Fruit fly (Drosophila melanogaster) whole organism, prepupa: Measurements from ENCODE around the gene Asciz.

Source experiments
- Blimp-1 ChIP-seq: fragments of 200-800 bp; sonication (Bioruptor generic); optimal IDR thresholded peaks from 3 replicates; lab custom pipeline; 2017; ENCODE audit warnings: missing biosample characterization, missing genetic modification characterization, mild to moderate bottlenecking, moderate library complexity, missing genetic modification reagents
- CG10631 ChIP-seq: fragments of 200-800 bp; sonication (Bioruptor generic); optimal IDR thresholded peaks from 2 replicates; lab custom pipeline; 2016; ENCODE audit warnings: missing biosample characterization, missing genetic modification characterization
- CG10669 ChIP-seq: fragments of 200-800 bp; sonication (Bioruptor generic); optimal IDR thresholded peaks from 3 replicates; lab custom pipeline; 2018; ENCODE audit warnings: missing biosample characterization, mild to moderate bottlenecking, missing genetic modification characterization, moderate library complexity
- CG11294 ChIP-seq: fragments of 200-800 bp; sonication (Bioruptor generic); IDR thresholded peaks from 2 replicates; pipeline ENCODE4 v1.3.6; 2022; ENCODE audit warnings: missing biosample characterization, missing genetic modification characterization
- CG3032 ChIP-seq: fragments of 200-800 bp; optimal IDR thresholded peaks from 2 replicates; lab custom pipeline; 2019; ENCODE audit warnings: missing biosample characterization, mild to moderate bottlenecking, missing genetic modification characterization, moderate library complexity
- CG31627 ChIP-seq: fragments of 200-800 bp; sonication (Bioruptor generic); optimal IDR thresholded peaks from 3 replicates; lab custom pipeline; 2016; ENCODE audit warnings: missing biosample characterization, missing genetic modification characterization
- CG34406 ChIP-seq: fragments of 200-800 bp; sonication (Bioruptor generic); optimal IDR thresholded peaks from 3 replicates; lab custom pipeline; 2016; ENCODE audit warnings: missing biosample characterization, missing genetic modification characterization
- CG6163 ChIP-seq: fragments of 200-800 bp; sonication (Bioruptor generic); IDR thresholded peaks from 3 replicates; pipeline ENCODE4 v1.3.6; 2022; ENCODE audit warnings: missing biosample characterization, missing genetic modification characterization
- CG6276 ChIP-seq: fragments of 200-800 bp; sonication (Bioruptor generic); optimal IDR thresholded peaks from 2 replicates; lab custom pipeline; 2017; ENCODE audit warnings: missing biosample characterization, mild to moderate bottlenecking, missing genetic modification characterization
- CG6792 ChIP-seq: fragments of 200-800 bp; sonication (Bioruptor generic); optimal IDR thresholded peaks from 3 replicates; lab custom pipeline; 2016; ENCODE audit warnings: missing biosample characterization, missing genetic modification characterization
- CG6854 ChIP-seq: fragments of 200-800 bp; sonication (Bioruptor generic); optimal IDR thresholded peaks from 2 replicates; lab custom pipeline; 2017; ENCODE audit warnings: missing biosample characterization, mild to moderate bottlenecking, missing genetic modification characterization
- CG7368 ChIP-seq: fragments of 200-800 bp; sonication (Bioruptor generic); optimal IDR thresholded peaks from 3 replicates; lab custom pipeline; 2016; ENCODE audit warnings: missing biosample characterization, missing genetic modification characterization
- CG8119 ChIP-seq: fragments of 200-800 bp; sonication (Bioruptor generic); IDR thresholded peaks from 3 replicates; pipeline ENCODE4 v1.3.6; 2022; ENCODE audit warnings: missing biosample characterization, missing genetic modification characterization
- CG8319 ChIP-seq: fragments of 200-800 bp; sonication (Bioruptor generic); optimal IDR thresholded peaks from 3 replicates; lab custom pipeline; 2016; ENCODE audit warnings: missing biosample characterization, missing genetic modification characterization
- CG8632 ChIP-seq: fragments of 200-800 bp; sonication (Bioruptor generic); optimal IDR thresholded peaks from 3 replicates; lab custom pipeline; 2016; ENCODE audit warnings: missing biosample characterization, missing genetic modification characterization
- CG9139 ChIP-seq: fragments of 200-800 bp; sonication (Bioruptor generic); optimal IDR thresholded peaks from 3 replicates; lab custom pipeline; 2017; ENCODE audit warnings: missing biosample characterization, mild to moderate bottlenecking, missing genetic modification characterization
- Eip78C ChIP-seq: fragments of 200-800 bp; sonication (Bioruptor generic); peaks from one replicate; lab custom pipeline; 2016; ENCODE audit warnings: missing biosample characterization, missing genetic modification characterization
- Ets96B ChIP-seq: fragments of 200-800 bp; optimal IDR thresholded peaks from 2 replicates; lab custom pipeline; 2019; ENCODE audit warnings: missing biosample characterization, mild to moderate bottlenecking, missing genetic modification characterization, moderate library complexity
- Gug ChIP-seq: fragments of 200-800 bp; sonication (Bioruptor generic); IDR thresholded peaks from 2 replicates; pipeline ENCODE4 v1.3.6; 2022; ENCODE audit warnings: missing biosample characterization, missing genetic modification characterization
- Hr39 ChIP-seq: fragments of 200-800 bp; sonication (Bioruptor generic); optimal IDR thresholded peaks from 2 replicates; lab custom pipeline; 2016; ENCODE audit warnings: missing biosample characterization, missing genetic modification characterization
- Lpt ChIP-seq: fragments of 200-800 bp; sonication (Bioruptor generic); optimal IDR thresholded peaks from 3 replicates; lab custom pipeline; 2016; ENCODE audit warnings: missing biosample characterization, missing genetic modification characterization
- Smox ChIP-seq: fragments of 200-800 bp; sonication (Bioruptor generic); optimal IDR thresholded peaks from 3 replicates; lab custom pipeline; 2016; ENCODE audit warnings: missing biosample characterization, missing genetic modification characterization
- Sox102F ChIP-seq: fragments of 200-800 bp; sonication (Bioruptor generic); optimal IDR thresholded peaks from 2 replicates; lab custom pipeline; 2016; ENCODE audit warnings: missing biosample characterization, mild to moderate bottlenecking, missing genetic modification characterization
- Sox14 ChIP-seq: fragments of 200-800 bp; sonication (Bioruptor generic); optimal IDR thresholded peaks from 3 replicates; lab custom pipeline; 2016; ENCODE audit warnings: missing biosample characterization, missing genetic modification characterization
- Sox15 ChIP-seq: fragments of 200-800 bp; sonication (Bioruptor generic); optimal IDR thresholded peaks from 3 replicates; lab custom pipeline; 2016; ENCODE audit warnings: missing biosample characterization, missing genetic modification characterization
- achi ChIP-seq: fragments of 200-800 bp; sonication (Bioruptor generic); optimal IDR thresholded peaks from 3 replicates; lab custom pipeline; 2016; ENCODE audit warnings: missing biosample characterization, missing genetic modification characterization
- acj6 ChIP-seq: fragments of 200-800 bp; sonication (Bioruptor generic); optimal IDR thresholded peaks from 3 replicates; lab custom pipeline; 2016; ENCODE audit warnings: missing biosample characterization, missing genetic modification characterization
- cyc ChIP-seq: fragments of 200-800 bp; sonication (Bioruptor generic); optimal IDR thresholded peaks from 3 replicates; lab custom pipeline; 2016; ENCODE audit warnings: missing biosample characterization, missing genetic modification characterization
- dac ChIP-seq: fragments of 200-800 bp; sonication (Bioruptor generic); optimal IDR thresholded peaks from 2 replicates; lab custom pipeline; 2017; ENCODE audit warnings: missing biosample characterization, mild to moderate bottlenecking, missing genetic modification characterization
- dsx ChIP-seq: fragments of 200-800 bp; optimal IDR thresholded peaks from 3 replicates; lab custom pipeline; 2019; ENCODE audit warnings: missing biosample characterization, mild to moderate bottlenecking, missing genetic modification characterization, moderate library complexity; ENCODE audit not compliant: poor library complexity, severe bottlenecking
- esn ChIP-seq: fragments of 200-800 bp; sonication (Bioruptor generic); optimal IDR thresholded peaks from 2 replicates; lab custom pipeline; 2016; ENCODE audit warnings: missing biosample characterization, mild to moderate bottlenecking, missing genetic modification characterization, moderate library complexity
- fd59A ChIP-seq: fragments of 200-800 bp; sonication (Bioruptor generic); optimal IDR thresholded peaks from 2 replicates; lab custom pipeline; 2017; ENCODE audit warnings: missing biosample characterization, mild to moderate bottlenecking, missing genetic modification characterization, missing genetic modification reagents
- fd85E ChIP-seq: fragments of 200-800 bp; sonication (Bioruptor generic); optimal IDR thresholded peaks from 3 replicates; lab custom pipeline; 2016; ENCODE audit warnings: missing biosample characterization, missing genetic modification characterization
- lz ChIP-seq: fragments of 200-800 bp; sonication (Bioruptor generic); optimal IDR thresholded peaks from 3 replicates; lab custom pipeline; 2016; ENCODE audit warnings: missing biosample characterization, missing genetic modification characterization
- net ChIP-seq: fragments of 200-800 bp; sonication (Bioruptor generic); optimal IDR thresholded peaks from 3 replicates; lab custom pipeline; 2016; ENCODE audit warnings: missing biosample characterization, missing genetic modification characterization
- pdm3 ChIP-seq: fragments of 200-800 bp; sonication (Bioruptor generic); optimal IDR thresholded peaks from 3 replicates; lab custom pipeline; 2016; ENCODE audit warnings: missing biosample characterization, missing genetic modification characterization
- salr ChIP-seq, 2 experiments: fragments of 200-800 bp; sonication (Bioruptor generic); optimal IDR thresholded peaks; 3 replicates each; lab custom pipeline; 2016 to 2018; ENCODE audit warnings: missing biosample characterization in 2 of 2, missing genetic modification characterization in 2 of 2, mild to moderate bottlenecking in 1 of 2
- ss ChIP-seq, 2 experiments: fragments of 200-800 bp; sonication (Bioruptor generic); optimal IDR thresholded peaks; 2 replicates in 1 of 2; 3 replicates in 1 of 2; lab custom pipeline; 2017 to 2018; ENCODE audit warnings: mild to moderate bottlenecking in 2 of 2, missing biosample characterization in 2 of 2, missing genetic modification characterization in 2 of 2, moderate library complexity in 1 of 2
- topi ChIP-seq: fragments of 200-800 bp; sonication (Bioruptor generic); optimal IDR thresholded peaks from 3 replicates; lab custom pipeline; 2016; ENCODE audit warnings: missing biosample characterization, missing genetic modification characterization
- vri ChIP-seq: fragments of 200-800 bp; sonication (Bioruptor generic); optimal IDR thresholded peaks from 3 replicates; lab custom pipeline; 2016; ENCODE audit warnings: missing biosample characterization, mild to moderate bottlenecking, missing genetic modification characterization

The Asciz gene

DNA sequence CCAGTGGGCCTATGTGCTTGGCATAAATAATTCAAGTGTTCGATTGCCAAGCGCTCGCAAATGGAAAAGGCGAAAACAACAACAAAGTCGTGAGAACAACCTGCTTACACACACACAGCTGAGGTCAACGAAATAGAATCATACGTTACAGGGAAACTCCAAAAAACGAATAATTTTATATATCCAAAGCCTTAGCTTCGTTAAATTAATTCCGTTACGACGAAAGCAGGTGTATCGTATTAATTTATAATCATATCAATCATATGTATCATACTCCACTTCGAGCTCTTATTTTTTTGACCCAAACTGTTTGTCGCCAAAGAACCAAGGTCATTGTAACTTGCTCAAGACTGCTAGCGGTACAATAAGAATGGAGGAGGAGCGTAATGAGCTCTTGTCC is 13.4 kb upstream of the Asciz start (continued):
- peak; percentile 89 for TF ChIP-seq acj6 (GFP tag; lab: Kevin White, UChicago)
- no peak for TF ChIP-seq Sox102F
- TF ChIP-seq CG6276: no peak
- peak; percentile 76 for TF ChIP-seq Blimp-1 (GFP tag; lab: Kevin White, UChicago)
- TF ChIP-seq Lpt (GFP tag; lab: Kevin White, UChicago): peak; percentile 76
- TF ChIP-seq CG9139 (GFP tag; lab: Kevin White, UChicago): peak; percentile 86
- TF ChIP-seq CG6792: peak; percentile 93
- TF ChIP-seq CG34406: peak; percentile 89
- peak; percentile 94 for TF ChIP-seq topi
- TF ChIP-seq Smox: no peak
- TF ChIP-seq esn: peak; percentile 94
- peak in 1 of 2 experiments; percentile 89 for TF ChIP-seq ss (GFP tag; optimal IDR thresholded peaks at IDR 0.05; lab: Kevin White, UChicago)
- TF ChIP-seq cyc (GFP tag; lab: Kevin White, UChicago): peak; percentile 93

DNA sequence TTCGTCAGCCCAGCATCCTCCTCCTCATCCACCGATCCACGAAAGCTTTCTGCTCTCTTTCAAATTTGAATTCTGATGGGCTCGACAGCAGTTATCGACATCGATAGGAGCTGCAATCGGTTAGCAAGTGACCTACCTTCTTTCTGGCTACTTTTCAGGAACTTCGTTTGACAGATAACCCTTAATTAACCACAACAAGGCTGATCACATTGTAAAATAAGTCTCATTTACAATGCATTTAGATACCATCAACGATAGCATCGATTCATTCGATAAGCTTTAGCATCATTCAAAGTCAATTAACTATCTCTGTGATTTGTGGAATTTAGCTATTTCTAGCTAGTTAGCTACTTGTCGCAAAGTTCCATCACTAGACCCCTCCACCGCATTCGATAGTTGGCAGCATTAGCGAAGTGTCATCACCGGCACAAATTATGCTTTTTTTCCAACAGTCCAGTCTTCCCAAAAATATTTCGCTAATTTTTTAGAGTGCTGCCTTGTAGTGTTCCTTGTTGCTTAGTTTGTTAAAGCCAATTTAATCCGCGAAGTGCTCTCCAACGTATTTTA is 12.6 kb upstream of the Asciz start, which contains the start of the genes MnM and Girdin:
Gene MnM (minus strand): TSS at position 51 of the 567 bp plus-strand sequence.
Gene Girdin (plus strand): TSS at position 401 of the 567 bp plus-strand sequence.
- TF ChIP-seq CG8319 (GFP tag; lab: Kevin White, UChicago): no peak
- TF ChIP-seq Smox: peak; percentile 59
- TF ChIP-seq net: no peak
- peak; percentile 11 for TF ChIP-seq CG34406
- TF ChIP-seq dsx (GFP tag; lab: Kevin White, UChicago): no peak
- TF ChIP-seq Hr39 (GFP tag; lab: Kevin White, UChicago): peak; percentile 81
- no peak for TF ChIP-seq CG7368 (GFP tag; lab: Kevin White, UChicago)
- TF ChIP-seq CG10669 (GFP tag; lab: Kevin White, UChicago): no peak
- peak; percentile 44 for TF ChIP-seq CG3032 (tag; lab: Kevin White, UChicago)
- TF ChIP-seq Sox15 (GFP tag; lab: Kevin White, UChicago): peak; percentile 38
- TF ChIP-seq fd59A (GFP tag; lab: Kevin White, UChicago): peak; percentile 6
- peak; percentile 19 for TF ChIP-seq Lpt (GFP tag; lab: Kevin White, UChicago)
- peak; percentile 28; the same call in 1 of the 2 replicates for TF ChIP-seq Gug (GFP tag; lab: Robert Waterston, UW)
- peak; percentile 76 for TF ChIP-seq esn
- no peak for TF ChIP-seq Ets96B (tag; lab: Kevin White, UChicago)
- TF ChIP-seq CG6163 (GFP tag; lab: Robert Waterston, UW): peak; percentile 29; the same call in 1 of the 3 replicates
- no peak for TF ChIP-seq dac (GFP tag; lab: Kevin White, UChicago)
- peak; percentile 79 for TF ChIP-seq CG31627 (GFP tag; lab: Kevin White, UChicago)
- TF ChIP-seq pdm3 (GFP tag; lab: Kevin White, UChicago): no peak
- TF ChIP-seq achi (GFP tag; lab: Kevin White, UChicago): no peak
- peak; percentile 84 for TF ChIP-seq lz (GFP tag; lab: Kevin White, UChicago)
- no peak for TF ChIP-seq vri
- TF ChIP-seq CG11294 (GFP tag; lab: Robert Waterston, UW): no peak
- TF ChIP-seq cyc (GFP tag; lab: Kevin White, UChicago): peak; percentile 57

DNA sequence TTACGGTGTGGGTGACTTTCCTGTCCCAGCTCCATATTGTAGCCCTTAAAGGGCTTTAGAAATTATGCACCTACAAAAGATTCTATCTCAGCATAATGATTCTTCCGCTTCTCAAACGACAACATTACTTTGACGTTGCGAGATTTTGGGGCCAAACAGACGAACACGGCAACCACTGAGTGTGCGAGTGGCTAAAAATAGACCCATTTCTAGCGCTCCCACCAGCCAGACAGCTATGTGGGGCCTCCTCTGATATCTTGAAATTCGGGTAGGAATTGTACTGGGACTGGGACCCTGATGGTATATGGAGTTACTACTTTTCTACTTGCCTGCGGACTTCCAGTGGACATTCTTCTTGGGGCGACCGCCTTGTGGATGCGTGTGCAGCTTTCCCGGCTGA is 11.8 kb upstream of the Asciz start:
- no peak for TF ChIP-seq topi
- no peak for TF ChIP-seq CG10631 (GFP tag; lab: Kevin White, UChicago)
- no peak for TF ChIP-seq pdm3 (GFP tag; lab: Kevin White, UChicago)
- no peak for TF ChIP-seq CG11294 (GFP tag; lab: Robert Waterston, UW)
- no peak for TF ChIP-seq CG8319 (GFP tag; lab: Kevin White, UChicago)
- TF ChIP-seq vri: no peak
- TF ChIP-seq Sox14 (GFP tag; lab: Kevin White, UChicago): no peak
- no peak for TF ChIP-seq CG34406
- no peak for TF ChIP-seq acj6 (GFP tag; lab: Kevin White, UChicago)
- no peak for TF ChIP-seq CG3032 (tag; lab: Kevin White, UChicago)
- TF ChIP-seq fd59A (GFP tag; lab: Kevin White, UChicago): no peak
- no peak for TF ChIP-seq CG8119 (GFP tag; lab: Robert Waterston, UW)
- no peak for TF ChIP-seq CG8632 (GFP tag; lab: Kevin White, UChicago)
- no peak for TF ChIP-seq salr (GFP tag; optimal IDR thresholded peaks at IDR 0.05; lab: Kevin White, UChicago)
- TF ChIP-seq CG6854 (GFP tag; lab: Kevin White, UChicago): no peak
- no peak for TF ChIP-seq dac (GFP tag; lab: Kevin White, UChicago)
- TF ChIP-seq Eip78C (GFP tag; lab: Kevin White, UChicago): no peak
- no peak for TF ChIP-seq Blimp-1 (GFP tag; lab: Kevin White, UChicago)
- TF ChIP-seq fd85E (GFP tag; lab: Kevin White, UChicago): no peak
- TF ChIP-seq, all 60 proteins: peak for 0
